Worm (Caenorhabditis elegans) whole organism, L2 larva: ENCODE data around the gene Y32G9A.2.

ENCODE experiments used
- F13H6.1 ChIP-seq: sonication (generic microtip); optimal IDR thresholded peaks from 2 replicates; lab custom pipeline; 2016; ENCODE audit warnings: missing genetic modification characterization, missing compliant biosample characterization
- R02D3.7 ChIP-seq: fragments of 150-350 bp; optimal IDR thresholded peaks from 2 replicates; lab custom pipeline; 2014; ENCODE audit warnings: missing biosample characterization, missing genetic modification characterization
- Y55F3AM.14 ChIP-seq: fragments of 200-800 bp; sonication (Bioruptor generic); optimal IDR thresholded peaks from 2 replicates; lab custom pipeline; 2018; ENCODE audit warnings: mild to moderate bottlenecking, missing genetic modification characterization, missing compliant biosample characterization
- ZK546.5 ChIP-seq: sonication (generic microtip); optimal IDR thresholded peaks from 2 replicates; lab custom pipeline; 2017; ENCODE audit warnings: missing biosample characterization, missing genetic modification characterization
- aly-2 ChIP-seq: fragments of 150-350 bp; optimal IDR thresholded peaks from 2 replicates; lab custom pipeline; 2014; ENCODE audit warnings: missing biosample characterization, missing genetic modification characterization
- ama-1 ChIP-seq: fragments of 150-350 bp; optimal IDR thresholded peaks from 2 replicates; lab custom pipeline; 2018; ENCODE audit warnings: inconsistent platforms
- dmd-4 ChIP-seq: sonication (generic microtip); optimal IDR thresholded peaks from 2 replicates; lab custom pipeline; 2017; ENCODE audit warnings: missing biosample characterization, missing genetic modification characterization
- egl-27 ChIP-seq: sonication (generic microtip); optimal IDR thresholded peaks from 3 replicates; lab custom pipeline; 2017; ENCODE audit warnings: missing biosample characterization, missing genetic modification reagents, missing genetic modification characterization
- elt-1 ChIP-seq: fragments of 150-350 bp; optimal IDR thresholded peaks from 2 replicates; lab custom pipeline; 2014; ENCODE audit warnings: missing biosample characterization, missing genetic modification characterization
- elt-3 ChIP-seq: sonication (generic microtip); optimal IDR thresholded peaks from 2 replicates; lab custom pipeline; 2017; ENCODE audit warnings: missing biosample characterization, missing genetic modification characterization
- gmeb-1 ChIP-seq: fragments of 150-350 bp; optimal IDR thresholded peaks from 2 replicates; lab custom pipeline; 2014; ENCODE audit warnings: missing biosample characterization, missing genetic modification characterization
- lin-11 ChIP-seq: fragments of 150-350 bp; sonication (generic microtip); optimal IDR thresholded peaks from 2 replicates; lab custom pipeline; 2014; ENCODE audit warnings: missing biosample characterization, missing genetic modification characterization, inconsistent platforms, mixed read lengths
- lin-13 ChIP-seq: fragments of 150-350 bp; optimal IDR thresholded peaks from 2 replicates; lab custom pipeline; 2014; ENCODE audit warnings: missing biosample characterization, missing genetic modification reagents, missing genetic modification characterization
- lin-39 ChIP-seq: fragments of 150-350 bp; optimal IDR thresholded peaks from 2 replicates; lab custom pipeline; 2014; ENCODE audit warnings: missing biosample characterization, missing genetic modification reagents, missing genetic modification characterization
- lsy-2 ChIP-seq, 2 experiments: fragments of 150-350 bp in 1 of 2; sonication (generic microtip) in 1 of 2; optimal IDR thresholded peaks; 2 replicates each; lab custom pipeline; 2014 to 2017; ENCODE audit warnings: missing biosample characterization in 2 of 2, missing genetic modification characterization in 2 of 2
- mbf-1 ChIP-seq: sonication (generic microtip); optimal IDR thresholded peaks from 2 replicates; lab custom pipeline; 2017; ENCODE audit warnings: missing biosample characterization, missing genetic modification characterization
- nhr-10 ChIP-seq: sonication (generic microtip); optimal IDR thresholded peaks from 2 replicates; lab custom pipeline; 2017; ENCODE audit warnings: missing biosample characterization, missing genetic modification characterization
- nhr-11 ChIP-seq: fragments of 150-350 bp; optimal IDR thresholded peaks from 2 replicates; lab custom pipeline; 2014; ENCODE audit warnings: missing biosample characterization, missing genetic modification characterization
- nhr-12 ChIP-seq: fragments of 150-350 bp; optimal IDR thresholded peaks from 2 replicates; lab custom pipeline; 2014; ENCODE audit warnings: missing biosample characterization, missing genetic modification characterization
- nhr-129 ChIP-seq: fragments of 150-350 bp; optimal IDR thresholded peaks from 2 replicates; lab custom pipeline; 2014; ENCODE audit warnings: missing biosample characterization, missing genetic modification characterization
- nhr-21 ChIP-seq: fragments of 150-350 bp; optimal IDR thresholded peaks from 2 replicates; lab custom pipeline; 2014; ENCODE audit warnings: missing biosample characterization, missing genetic modification characterization
- nhr-23 ChIP-seq: fragments of 150-350 bp; optimal IDR thresholded peaks from 2 replicates; lab custom pipeline; 2014; ENCODE audit warnings: missing biosample characterization, missing genetic modification reagents, missing genetic modification characterization
- nhr-237 ChIP-seq: fragments of 150-350 bp; optimal IDR thresholded peaks from 2 replicates; lab custom pipeline; 2014; ENCODE audit warnings: missing biosample characterization, missing genetic modification characterization
- nhr-77 ChIP-seq: fragments of 150-350 bp; optimal IDR thresholded peaks from 2 replicates; lab custom pipeline; 2014; ENCODE audit warnings: missing biosample characterization, missing genetic modification characterization
- peb-1 ChIP-seq: fragments of 150-350 bp; optimal IDR thresholded peaks from 2 replicates; lab custom pipeline; 2014; ENCODE audit warnings: missing biosample characterization, missing genetic modification characterization
- sem-4 ChIP-seq: fragments of 150-350 bp; optimal IDR thresholded peaks from 2 replicates; lab custom pipeline; 2014; ENCODE audit warnings: missing biosample characterization, missing genetic modification reagents, missing genetic modification characterization
- skn-1 ChIP-seq: sonication (generic microtip); optimal IDR thresholded peaks from 2 replicates; lab custom pipeline; 2017; ENCODE audit warnings: missing biosample characterization, missing genetic modification characterization
- sma-3 ChIP-seq: sonication (generic microtip); optimal IDR thresholded peaks from 2 replicates; lab custom pipeline; 2016; ENCODE audit warnings: missing genetic modification reagents, missing genetic modification characterization, missing compliant biosample characterization
- sma-9 ChIP-seq, 2 experiments: fragments of 150-350 bp in 1 of 2; sonication (generic microtip) in 1 of 2; optimal IDR thresholded peaks; 2 replicates each; lab custom pipeline; 2014 to 2016; ENCODE audit warnings: missing genetic modification characterization in 2 of 2, mild to moderate bottlenecking in 1 of 2, missing biosample characterization in 1 of 2, missing compliant biosample characterization in 1 of 2, missing genetic modification reagents in 1 of 2, moderate library complexity in 1 of 2
- snpc-4 ChIP-seq: fragments of 150-350 bp; optimal IDR thresholded peaks from 2 replicates; lab custom pipeline; 2014; ENCODE audit warnings: missing biosample characterization, missing genetic modification characterization
- unc-39 ChIP-seq: fragments of 150-350 bp; optimal IDR thresholded peaks from 2 replicates; lab custom pipeline; 2014; ENCODE audit warnings: missing biosample characterization, missing genetic modification characterization
- unc-55 ChIP-seq: fragments of 150-350 bp; sonication (generic microtip); optimal IDR thresholded peaks from 3 replicates; lab custom pipeline; 2014; ENCODE audit warnings: missing biosample characterization, missing genetic modification reagents, missing genetic modification characterization
- unc-62 ChIP-seq: fragments of 150-350 bp; optimal IDR thresholded peaks from 2 replicates; lab custom pipeline; 2014; ENCODE audit warnings: missing biosample characterization, missing genetic modification reagents, missing genetic modification characterization
- ztf-1 ChIP-seq: fragments of 200-800 bp; sonication (Bioruptor generic); conservative IDR thresholded peaks from 2 replicates; pipeline ENCODE4 v1.3.6; 2022; ENCODE audit warnings: missing genetic modification characterization, missing compliant biosample characterization
- ztf-4 ChIP-seq: fragments of 150-350 bp; optimal IDR thresholded peaks from 2 replicates; lab custom pipeline; 2014; ENCODE audit warnings: missing biosample characterization, missing genetic modification characterization

The Y32G9A.2 gene

ce11 chrV:1957110-1957509 is 38.8 kb downstream of the Y32G9A.2 start, which contains the start of gene fipr-25:
TSS of gene fipr-25 (plus strand) at chrV:1957410.
- TF ChIP-seq nhr-77 (no peak), F13H6.1 (tag; lab: Kevin White, UChicago) (no peak), elt-1 (tag; lab: Kevin White, UChicago) (no peak)

ce11 chrV:1961453-1961852 is 43.1 kb downstream of the Y32G9A.2 start, which contains the start of gene Y40B10B.1:
TSS of gene Y40B10B.1 (minus strand) at chrV:1961553.
- TF ChIP-seq sem-4 (tag; lab: Kevin White, UChicago): no peak
- no peak for TF ChIP-seq snpc-4 (tag; lab: Kevin White, UChicago)
- no peak for TF ChIP-seq Y55F3AM.14 (GFP tag; lab: Kevin White, UChicago)

- TF ChIP-seq unc-55 (GFP tag; lab: Kevin White, UChicago): no peak
- TF ChIP-seq R02D3.7 (tag; lab: Kevin White, UChicago): no peak
- TF ChIP-seq nhr-77: no peak
- no peak for TF ChIP-seq ama-1 (lab: Kevin White, UChicago)
- no peak for TF ChIP-seq skn-1 (tag; lab: Kevin White, UChicago)
- no peak for TF ChIP-seq nhr-10 (tag; lab: Kevin White, UChicago)
- no peak for TF ChIP-seq lsy-2 (tag; optimal IDR thresholded peaks at IDR 0.05; lab: Kevin White, UChicago)
- TF ChIP-seq lin-39: no peak
- no peak for TF ChIP-seq peb-1 (tag; lab: Kevin White, UChicago)
- TF ChIP-seq egl-27: no peak
- no peak for TF ChIP-seq nhr-11
- TF ChIP-seq sma-3 (GFP tag; lab: Kevin White, UChicago): no peak
- no peak for TF ChIP-seq nhr-237 (tag; lab: Kevin White, UChicago)
- no peak for TF ChIP-seq lin-13 (GFP tag; lab: Kevin White, UChicago)
- TF ChIP-seq nhr-23: no peak
- TF ChIP-seq unc-39 (tag; lab: Kevin White, UChicago): no peak
- no peak for TF ChIP-seq nhr-21 (tag; lab: Kevin White, UChicago)
- TF ChIP-seq mbf-1 (tag; lab: Kevin White, UChicago): no peak
- no peak for TF ChIP-seq aly-2
- TF ChIP-seq sma-9 (GFP tag; optimal IDR thresholded peaks at IDR 0.05; lab: Kevin White, UChicago): no peak
- TF ChIP-seq sma-9 (tag; optimal IDR thresholded peaks at IDR 0.05; lab: Kevin White, UChicago): no peak
Measured at ce11 chrV:1964806-1965205, 46.5 kb downstream of the Y32G9A.2 start, which contains the start of gene srj-15. TSS of gene srj-15 (minus strand) at chrV:1964906.

- TF ChIP-seq sma-3 (GFP tag; lab: Kevin White, UChicago) (no peak), F13H6.1 (tag; lab: Kevin White, UChicago) (no peak), elt-1 (tag; lab: Kevin White, UChicago) (no peak), nhr-129 (tag; lab: Kevin White, UChicago) (no peak), egl-27 (no peak), nhr-77 (no peak), unc-55 (GFP tag; lab: Kevin White, UChicago) (no peak), elt-3 (tag; lab: Kevin White, UChicago) (no peak), sma-9 (GFP tag; optimal IDR thresholded peaks at IDR 0.05; lab: Kevin White, UChicago) (no peak), sma-9 (tag; optimal IDR thresholded peaks at IDR 0.05; lab: Kevin White, UChicago) (no peak)
Measured at ce11 chrV:1966962-1967361, 48.7 kb downstream of the Y32G9A.2 start.

- no peak for TF ChIP-seq ZK546.5 (tag; lab: Kevin White, UChicago)
- TF ChIP-seq nhr-21 (tag; lab: Kevin White, UChicago): no peak
Measured at ce11 chrV:1968809-1969208, 50.5 kb downstream of the Y32G9A.2 start.

- TF ChIP-seq ztf-1 (no peak), R02D3.7 (tag; lab: Kevin White, UChicago) (no peak), nhr-10 (tag; lab: Kevin White, UChicago) (no peak), Y55F3AM.14 (GFP tag; lab: Kevin White, UChicago) (no peak), elt-3 (tag; lab: Kevin White, UChicago) (no peak), ztf-4 (tag; lab: Kevin White, UChicago) (no peak), nhr-237 (tag; lab: Kevin White, UChicago) (no peak), gmeb-1 (tag; lab: Kevin White, UChicago) (no peak), dmd-4 (tag; lab: Kevin White, UChicago) (no peak), nhr-23 (no peak), F13H6.1 (tag; lab: Kevin White, UChicago) (no peak), unc-62 (GFP tag; lab: Kevin White, UChicago) (no peak), snpc-4 (tag; lab: Kevin White, UChicago) (no peak), aly-2 (no peak), lin-11 (tag; lab: Kevin White, UChicago) (no peak), skn-1 (tag; lab: Kevin White, UChicago) (no peak), ZK546.5 (tag; lab: Kevin White, UChicago) (no peak), mbf-1 (tag; lab: Kevin White, UChicago) (no peak), nhr-12 (no peak), egl-27 (no peak)
Measured at ce11 chrV:1969228-1969627, 50.9 kb downstream of the Y32G9A.2 start, which contains the start of gene acs-3. TSS of gene acs-3 (plus strand) at chrV:1969528.
